Worm (Caenorhabditis elegans) whole organism, L4 larva: ENCODE measurements around the gene his-16.

Source experiments
- T26A8.4 ChIP-seq: fragments of 200-800 bp; sonication (Bioruptor generic); IDR thresholded peaks from 2 replicates; pipeline ENCODE4 v1.3.6; 2022; ENCODE audit warnings: missing genetic modification characterization, missing compliant biosample characterization
- Y105C5A.15 ChIP-seq: fragments of 200-800 bp; sonication (Bioruptor generic); IDR thresholded peaks from 2 replicates; pipeline ENCODE4 v1.3.6; 2022; ENCODE audit warnings: missing genetic modification characterization, missing compliant biosample characterization
- ZK337.2 ChIP-seq: fragments of 200-800 bp; sonication (Bioruptor generic); IDR thresholded peaks from 2 replicates; pipeline ENCODE4 v1.3.6; 2022; ENCODE audit warnings: missing genetic modification reagents, missing genetic modification characterization, missing compliant biosample characterization
- aha-1 ChIP-seq: fragments of 150-350 bp; peaks from one replicate; lab custom pipeline; 2014; ENCODE audit warnings: missing biosample characterization, missing genetic modification characterization
- aly-2 ChIP-seq: sonication (generic microtip); optimal IDR thresholded peaks from 2 replicates; lab custom pipeline; 2018; ENCODE audit warnings: missing biosample characterization, missing genetic modification characterization
- ceh-28 ChIP-seq: fragments of 150-350 bp; optimal IDR thresholded peaks from 2 replicates; lab custom pipeline; 2014; ENCODE audit warnings: missing biosample characterization, missing genetic modification reagents, missing genetic modification characterization
- ceh-82 ChIP-seq: sonication (generic microtip); optimal IDR thresholded peaks from 2 replicates; lab custom pipeline; 2017; ENCODE audit warnings: missing biosample characterization, missing genetic modification characterization
- daf-16 ChIP-seq, 3 experiments: sonication (generic microtip); optimal IDR thresholded peaks; 2 replicates each; lab custom pipeline; 2016 to 2017; ENCODE audit warnings: missing genetic modification characterization in 3 of 3, missing genetic modification reagents in 3 of 3, mild to moderate bottlenecking in 2 of 3, missing compliant biosample characterization in 2 of 3, missing biosample characterization in 1 of 3, moderate library complexity in 1 of 3
- daf-19 ChIP-seq: fragments of 200-800 bp; sonication (Bioruptor generic); conservative IDR thresholded peaks from 2 replicates; pipeline ENCODE4 v1.3.6; 2022; ENCODE audit warnings: missing genetic modification characterization, missing compliant biosample characterization
- dmd-6 ChIP-seq: fragments of 200-800 bp; sonication (Bioruptor generic); IDR thresholded peaks from 2 replicates; pipeline ENCODE4 v1.3.6; 2022; ENCODE audit warnings: missing genetic modification reagents, missing genetic modification characterization, missing compliant biosample characterization
- dmd-8 ChIP-seq: fragments of 200-800 bp; sonication (Bioruptor generic); IDR thresholded peaks from 2 replicates; pipeline ENCODE4 v1.3.6; 2022; ENCODE audit warnings: missing genetic modification characterization, missing compliant biosample characterization
- duxl-1 ChIP-seq: sonication (generic microtip); optimal IDR thresholded peaks from 2 replicates; lab custom pipeline; 2016; ENCODE audit warnings: mild to moderate bottlenecking, missing genetic modification characterization, moderate library complexity, missing compliant biosample characterization; ENCODE audit not compliant: poor library complexity
- dve-1 ChIP-seq: sonication (generic microtip); optimal IDR thresholded peaks from 2 replicates; lab custom pipeline; 2017; ENCODE audit warnings: antibody characterized with exemption, mild to moderate bottlenecking, missing genetic modification characterization, missing compliant biosample characterization; ENCODE audit not compliant: insufficient read depth
- egl-43 ChIP-seq: fragments of 200-800 bp; sonication (Bioruptor generic); IDR thresholded peaks from 2 replicates; pipeline ENCODE4 v1.3.6; 2022; ENCODE audit warnings: missing genetic modification reagents, missing genetic modification characterization, missing compliant biosample characterization
- fkh-10 ChIP-seq: fragments of 150-350 bp; optimal IDR thresholded peaks from 2 replicates; lab custom pipeline; 2014; ENCODE audit warnings: missing biosample characterization, missing genetic modification reagents, missing genetic modification characterization
- gei-8 ChIP-seq: fragments of 200-800 bp; sonication (Bioruptor generic); optimal IDR thresholded peaks from 2 replicates; lab custom pipeline; 2018; ENCODE audit warnings: mild to moderate bottlenecking, missing genetic modification characterization, missing compliant biosample characterization
- hlh-11 ChIP-seq: fragments of 200-800 bp; sonication (Bioruptor generic); optimal IDR thresholded peaks from 2 replicates; lab custom pipeline; 2018; ENCODE audit warnings: mild to moderate bottlenecking, missing genetic modification characterization, missing compliant biosample characterization
- jun-1 ChIP-seq: fragments of 150-350 bp; optimal IDR thresholded peaks from 2 replicates; lab custom pipeline; 2014; ENCODE audit warnings: missing biosample characterization, missing genetic modification reagents, missing genetic modification characterization
- lim-7 ChIP-seq: fragments of 200-800 bp; sonication (Bioruptor generic); IDR thresholded peaks from 2 replicates; pipeline ENCODE4 v1.3.6; 2022; ENCODE audit warnings: missing genetic modification characterization, missing compliant biosample characterization
- lin-1 ChIP-seq: fragments of 200-800 bp; sonication (Bioruptor generic); IDR thresholded peaks from 2 replicates; pipeline ENCODE4 v1.3.6; 2022; ENCODE audit warnings: missing genetic modification reagents, missing genetic modification characterization, missing compliant biosample characterization
- lin-13 ChIP-seq: fragments of 150-350 bp; optimal IDR thresholded peaks from 2 replicates; lab custom pipeline; 2014; ENCODE audit warnings: missing biosample characterization, missing genetic modification reagents, missing genetic modification characterization
- lin-29 ChIP-seq: fragments of 200-800 bp; sonication (Bioruptor generic); IDR thresholded peaks from 2 replicates; pipeline ENCODE4 v1.3.6; 2022; ENCODE audit warnings: missing genetic modification reagents, missing genetic modification characterization, missing compliant biosample characterization
- lin-39 ChIP-seq: fragments of 150-350 bp; optimal IDR thresholded peaks from 2 replicates; lab custom pipeline; 2014; ENCODE audit warnings: missing biosample characterization, missing genetic modification reagents, missing genetic modification characterization
- lsy-2 ChIP-seq, 2 experiments: fragments of 150-350 bp in 1 of 2; sonication (generic microtip) in 1 of 2; optimal IDR thresholded peaks; 2 replicates each; lab custom pipeline; 2014 to 2017; ENCODE audit warnings: missing biosample characterization in 2 of 2, missing genetic modification characterization in 2 of 2
- madf-5 ChIP-seq, 2 experiments: fragments of 200-800 bp; sonication (Bioruptor generic); IDR thresholded peaks; 2 replicates each; pipeline ENCODE4 v1.3.6; 2022; ENCODE audit warnings: missing compliant biosample characterization in 2 of 2, missing genetic modification characterization in 2 of 2
- mdl-1 ChIP-seq, 2 experiments: fragments of 150-350 bp in 1 of 2; sonication (generic microtip) in 1 of 2; optimal IDR thresholded peaks; 2 replicates each; lab custom pipeline; 2014 to 2017; ENCODE audit warnings: missing biosample characterization in 2 of 2, missing genetic modification characterization in 2 of 2
- mep-1 ChIP-seq: fragments of 150-350 bp; sonication (generic microtip); optimal IDR thresholded peaks from 3 replicates; lab custom pipeline; 2014; ENCODE audit warnings: missing biosample characterization, missing genetic modification characterization
- mes-2 ChIP-seq: sonication (generic microtip); optimal IDR thresholded peaks from 2 replicates; lab custom pipeline; 2016; ENCODE audit warnings: missing genotype, mild to moderate bottlenecking, missing genetic modification characterization, missing compliant biosample characterization; ENCODE audit not compliant: poor library complexity, severe bottlenecking
- mxl-3 ChIP-seq: fragments of 200-800 bp; sonication (Bioruptor generic); optimal IDR thresholded peaks from 2 replicates; lab custom pipeline; 2018; ENCODE audit warnings: mild to moderate bottlenecking, missing genetic modification characterization, missing compliant biosample characterization
- nhr-10 ChIP-seq: fragments of 150-350 bp; optimal IDR thresholded peaks from 2 replicates; lab custom pipeline; 2014; ENCODE audit warnings: missing biosample characterization, missing genetic modification characterization
- nhr-102 ChIP-seq: sonication (generic microtip); optimal IDR thresholded peaks from 2 replicates; lab custom pipeline; 2016; ENCODE audit warnings: mild to moderate bottlenecking, missing genetic modification characterization, moderate library complexity, missing compliant biosample characterization
- nhr-111 ChIP-seq: fragments of 200-800 bp; sonication (Bioruptor generic); optimal IDR thresholded peaks from 2 replicates; lab custom pipeline; 2018; ENCODE audit warnings: mild to moderate bottlenecking, missing genetic modification characterization, missing compliant biosample characterization
- nhr-28 ChIP-seq: fragments of 150-350 bp; optimal IDR thresholded peaks from 2 replicates; lab custom pipeline; 2014; ENCODE audit warnings: missing biosample characterization, missing genetic modification characterization
- nhr-41 ChIP-seq: fragments of 200-800 bp; sonication (Bioruptor generic); IDR thresholded peaks from 2 replicates; pipeline ENCODE4 v1.3.6; 2022; ENCODE audit warnings: missing genetic modification reagents, missing genetic modification characterization, missing compliant biosample characterization
- nhr-42 ChIP-seq: fragments of 200-800 bp; sonication (Bioruptor generic); IDR thresholded peaks from 2 replicates; pipeline ENCODE4 v1.3.6; 2022; ENCODE audit warnings: missing genetic modification characterization, missing compliant biosample characterization
- nhr-48 ChIP-seq: sonication (generic microtip); optimal IDR thresholded peaks from 2 replicates; lab custom pipeline; 2016; ENCODE audit warnings: mild to moderate bottlenecking, missing genetic modification characterization, missing compliant biosample characterization
- nhr-6 ChIP-seq: fragments of 150-350 bp; optimal IDR thresholded peaks from 2 replicates; lab custom pipeline; 2014; ENCODE audit warnings: missing biosample characterization, missing genetic modification characterization
- nhr-77 ChIP-seq: fragments of 150-350 bp; optimal IDR thresholded peaks from 2 replicates; lab custom pipeline; 2014; ENCODE audit warnings: missing biosample characterization, missing genetic modification characterization
- pha-4 ChIP-seq, 2 experiments: fragments of 150-350 bp in 1 of 2; fragments of 200-800 bp in 1 of 2; sonication (Bioruptor generic) in 1 of 2; IDR thresholded peaks in 1 of 2; optimal IDR thresholded peaks in 1 of 2; 2 replicates each; pipeline versions ENCODE4 v1.3.6 to Lab custom; 2014 to 2022; ENCODE audit warnings: missing genetic modification characterization in 2 of 2, missing genetic modification reagents in 2 of 2, missing biosample characterization in 1 of 2, missing compliant biosample characterization in 1 of 2
- pqm-1 ChIP-seq: sonication (generic microtip); optimal IDR thresholded peaks from 2 replicates; lab custom pipeline; 2017; ENCODE audit warnings: missing biosample characterization, missing genetic modification characterization
- rbr-2 ChIP-seq: sonication (generic microtip); optimal IDR thresholded peaks from 2 replicates; lab custom pipeline; 2016; ENCODE audit warnings: missing genotype, missing genetic modification characterization, missing compliant biosample characterization
- snpc-4 ChIP-seq: fragments of 150-350 bp; optimal IDR thresholded peaks from 2 replicates; lab custom pipeline; 2014; ENCODE audit warnings: missing biosample characterization, missing genetic modification characterization
- spr-3 ChIP-seq: fragments of 200-800 bp; sonication (Bioruptor generic); optimal IDR thresholded peaks from 2 replicates; lab custom pipeline; 2018; ENCODE audit warnings: mild to moderate bottlenecking, missing genetic modification characterization, missing compliant biosample characterization
- tra-1 ChIP-seq: fragments of 200-800 bp; sonication (Bioruptor generic); IDR thresholded peaks from 2 replicates; pipeline ENCODE4 v1.3.6; 2022; ENCODE audit warnings: missing genetic modification reagents, missing genetic modification characterization, missing compliant biosample characterization
- zip-2 ChIP-seq: fragments of 150-350 bp; optimal IDR thresholded peaks from 2 replicates; lab custom pipeline; 2014; ENCODE audit warnings: missing biosample characterization, missing genetic modification characterization

Gene his-16

ce11 chrII:13780792-13781248, 37.1 kb downstream of the his-16 start:
- TF ChIP-seq madf-5 (GFP tag; IDR thresholded peaks at IDR 0.05; lab: Robert Waterston, UW) (0 out of 4 replicates have a peak, but pooled peaks of 1 of the 2 experiments have one; percentile 67), nhr-102 (tag; lab: Kevin White, UChicago) (peak; percentile 82), dve-1 (peak; percentile 92), mes-2 (tag; lab: Kevin White, UChicago) (peak; percentile 29), daf-16 (GFP tag; optimal IDR thresholded peaks at IDR 0.05; lab: Kevin White, UChicago) (peak in 1 of 2 experiments; percentile 58), daf-16 (tag; optimal IDR thresholded peaks at IDR 0.05; lab: Kevin White, UChicago) (peak; percentile 85), gei-8 (peak; percentile 57), ceh-82 (no peak), dmd-8 (GFP tag; lab: Robert Waterston, UW) (0 out of 2 replicates have a peak, but pooled peaks have one; percentile 43), mdl-1 (tag; optimal IDR thresholded peaks at IDR 0.05; lab: Kevin White, UChicago) (no peak), lin-39 (no peak), T26A8.4 (GFP tag; lab: Robert Waterston, UW) (0 out of 2 replicates have a peak, but pooled peaks have one; percentile 45), lim-7 (GFP tag; lab: Robert Waterston, UW) (peak; percentile 59; the same call in 1 of the 2 replicates), nhr-28 (tag; lab: Kevin White, UChicago) (peak; percentile 65), snpc-4 (tag; lab: Kevin White, UChicago) (no peak), hlh-11 (tag; lab: Kevin White, UChicago) (peak; percentile 59), jun-1 (peak; percentile 82), nhr-48 (tag; lab: Kevin White, UChicago) (peak; percentile 73), aha-1 (tag; lab: Kevin White, UChicago) (peak; percentile 98), nhr-42 (GFP tag; lab: Robert Waterston, UW) (peak; percentile 47; the same call in 1 of the 2 replicates), lin-29 (GFP tag; lab: Robert Waterston, UW) (no peak), nhr-111 (no peak), aly-2 (tag; lab: Kevin White, UChicago) (no peak), lsy-2 (tag; optimal IDR thresholded peaks at IDR 0.05; lab: Kevin White, UChicago) (no peak), duxl-1 (tag; lab: Kevin White, UChicago) (peak; percentile 18), zip-2 (no peak), spr-3 (peak; percentile 32), egl-43 (GFP tag; lab: Robert Waterston, UW) (peak; percentile 18; the same call in 1 of the 2 replicates), lin-1 (GFP tag; lab: Robert Waterston, UW) (0 out of 2 replicates have a peak, but pooled peaks have one; percentile 30), Y105C5A.15 (GFP tag; lab: Robert Waterston, UW) (no peak), pqm-1 (tag; lab: Kevin White, UChicago) (peak; percentile 91), mxl-3 (GFP tag; lab: Kevin White, UChicago) (peak; percentile 61), dmd-6 (GFP tag; lab: Robert Waterston, UW) (peak; percentile 54), pha-4 (GFP tag; IDR thresholded peaks at IDR 0.05; lab: Robert Waterston, UW) (peak; percentile 40; the same call in 1 of the 2 replicates), pha-4 (tag; optimal IDR thresholded peaks at IDR 0.05; lab: Kevin White, UChicago) (no peak), rbr-2 (tag; lab: Kevin White, UChicago) (peak; percentile 19), ceh-28 (tag; lab: Kevin White, UChicago) (no peak), nhr-10 (tag; lab: Kevin White, UChicago) (peak; percentile 21), mep-1 (tag; lab: Kevin White, UChicago) (peak; percentile 67), nhr-6 (tag; lab: Kevin White, UChicago) (no peak), fkh-10 (GFP tag; lab: Kevin White, UChicago) (no peak), daf-19 (GFP tag; lab: Robert Waterston, UW) (peak; percentile 75; the same call in 1 of the 2 replicates), nhr-77 (peak; percentile 88), nhr-41 (no peak), lin-13 (GFP tag; lab: Kevin White, UChicago) (no peak), tra-1 (0 out of 2 replicates have a peak, but pooled peaks have one; percentile 36), ZK337.2 (GFP tag; lab: Robert Waterston, UW) (no peak)
